Fruit fly (Drosophila melanogaster) whole organism, embryonic: ENCODE data around the gene CG18265.

Experiments
- ATbp ChIP-seq: fragments of 200-800 bp; sonication (Bioruptor generic); optimal IDR thresholded peaks from 2 replicates; lab custom pipeline; 2017; ENCODE audit warnings: missing biosample characterization, mild to moderate bottlenecking, missing genetic modification characterization, missing genetic modification reagents
- Blimp-1 ChIP-seq: fragments of 200-800 bp; sonication (Bioruptor generic); optimal IDR thresholded peaks from 3 replicates; lab custom pipeline; 2018; ENCODE audit warnings: missing biosample characterization, missing genetic modification characterization, mild to moderate bottlenecking, moderate library complexity, missing genetic modification reagents
- CG10209 ChIP-seq: fragments of 200-800 bp; sonication (Bioruptor generic); optimal IDR thresholded peaks from 3 replicates; lab custom pipeline; 2017; ENCODE audit warnings: missing biosample characterization, mild to moderate bottlenecking, missing genetic modification characterization, missing genetic modification reagents
- CG11456 ChIP-seq: fragments of 200-800 bp; sonication (Bioruptor generic); IDR thresholded peaks from 3 replicates; pipeline ENCODE4 v1.3.6; 2022; ENCODE audit warnings: missing biosample characterization, missing genetic modification characterization
- CG11504 ChIP-seq: fragments of 200-800 bp; sonication (Bioruptor generic); optimal IDR thresholded peaks from 3 replicates; lab custom pipeline; 2019; ENCODE audit warnings: missing biosample characterization, mild to moderate bottlenecking, missing genetic modification characterization, moderate library complexity
- CG12104 ChIP-seq: fragments of 200-800 bp; sonication (Bioruptor generic); optimal IDR thresholded peaks from 3 replicates; lab custom pipeline; 2016; ENCODE audit warnings: missing biosample characterization, missing genetic modification characterization
- CG14710 ChIP-seq: fragments of 200-800 bp; sonication (Bioruptor generic); optimal IDR thresholded peaks from 3 replicates; lab custom pipeline; 2019; ENCODE audit warnings: missing biosample characterization, mild to moderate bottlenecking, missing genetic modification characterization, moderate library complexity
- CG14860 ChIP-seq: fragments of 200-800 bp; sonication (Bioruptor generic); IDR thresholded peaks from 3 replicates; pipeline ENCODE4 v1.3.6; 2022; ENCODE audit warnings: missing biosample characterization, missing genetic modification characterization; ENCODE audit not compliant: partially characterized antibody
- CG15269 ChIP-seq: fragments of 200-800 bp; sonication (Bioruptor generic); optimal IDR thresholded peaks from 2 replicates; lab custom pipeline; 2018; ENCODE audit warnings: missing biosample characterization, mild to moderate bottlenecking, missing genetic modification characterization, moderate library complexity
- CG15514 ChIP-seq: fragments of 200-800 bp; sonication (Bioruptor generic); optimal IDR thresholded peaks from 3 replicates; lab custom pipeline; 2017; ENCODE audit warnings: missing biosample characterization, missing genetic modification characterization, mild to moderate bottlenecking, moderate library complexity, missing genetic modification reagents
- CG17359 ChIP-seq: fragments of 200-800 bp; sonication (Bioruptor generic); optimal IDR thresholded peaks from 3 replicates; lab custom pipeline; 2018; ENCODE audit warnings: missing biosample characterization, mild to moderate bottlenecking, missing genetic modification characterization, moderate library complexity
- CG17385 ChIP-seq: fragments of 200-800 bp; sonication (Bioruptor generic); optimal IDR thresholded peaks from 3 replicates; lab custom pipeline; 2018; ENCODE audit warnings: missing biosample characterization, mild to moderate bottlenecking, missing genetic modification characterization
- CG18599 ChIP-seq: fragments of 200-800 bp; sonication (Bioruptor generic); optimal IDR thresholded peaks from 3 replicates; lab custom pipeline; 2017; ENCODE audit warnings: missing biosample characterization, missing genetic modification characterization, mild to moderate bottlenecking, moderate library complexity, missing genetic modification reagents
- CG31388 ChIP-seq: fragments of 200-800 bp; sonication (Bioruptor generic); optimal IDR thresholded peaks from 2 replicates; lab custom pipeline; 2016; ENCODE audit warnings: missing biosample characterization, missing genetic modification characterization
- CG33557 ChIP-seq: fragments of 200-800 bp; sonication (Bioruptor generic); optimal IDR thresholded peaks from 2 replicates; lab custom pipeline; 2019; ENCODE audit warnings: missing biosample characterization, mild to moderate bottlenecking, missing genetic modification characterization, moderate library complexity
- CG4730 ChIP-seq: fragments of 200-800 bp; sonication (Bioruptor generic); IDR thresholded peaks from 2 replicates; pipeline ENCODE4 v1.3.6; 2022; ENCODE audit warnings: missing biosample characterization, missing genetic modification characterization
- CG6254 ChIP-seq: fragments of 200-800 bp; sonication (Bioruptor generic); optimal IDR thresholded peaks from 3 replicates; lab custom pipeline; 2017; ENCODE audit warnings: mild to moderate bottlenecking, missing biosample characterization, missing genetic modification reagents, missing genetic modification characterization
- CG6689 ChIP-seq: fragments of 200-800 bp; sonication (Bioruptor generic); IDR thresholded peaks from 2 replicates; pipeline ENCODE4 v1.3.6; 2022; ENCODE audit warnings: missing biosample characterization, missing genetic modification characterization
- CG6765 ChIP-seq: fragments of 200-800 bp; sonication (Bioruptor generic); optimal IDR thresholded peaks from 3 replicates; lab custom pipeline; 2017; ENCODE audit warnings: missing biosample characterization, mild to moderate bottlenecking, missing genetic modification characterization
- CG8388 ChIP-seq: fragments of 200-800 bp; sonication (Bioruptor generic); optimal IDR thresholded peaks from 2 replicates; lab custom pipeline; 2019; ENCODE audit warnings: missing biosample characterization, mild to moderate bottlenecking, missing genetic modification characterization, moderate library complexity
- CG8765 ChIP-seq: fragments of 200-800 bp; sonication (Bioruptor generic); IDR thresholded peaks from 2 replicates; pipeline ENCODE4 v1.3.6; 2022; ENCODE audit warnings: missing biosample characterization, missing genetic modification characterization
- CG8924 ChIP-seq: fragments of 200-800 bp; optimal IDR thresholded peaks from 3 replicates; lab custom pipeline; 2019; ENCODE audit warnings: missing biosample characterization, mild to moderate bottlenecking, missing genetic modification characterization, moderate library complexity
- CG9727 ChIP-seq: fragments of 200-800 bp; sonication (Bioruptor generic); optimal IDR thresholded peaks from 3 replicates; lab custom pipeline; 2017; ENCODE audit warnings: missing biosample characterization, mild to moderate bottlenecking, missing genetic modification characterization
- CoRest ChIP-seq: fragments of 200-800 bp; sonication (Bioruptor generic); optimal IDR thresholded peaks from 3 replicates; lab custom pipeline; 2018; ENCODE audit warnings: missing biosample characterization, mild to moderate bottlenecking, missing genetic modification characterization, moderate library complexity
- H2.0 ChIP-seq: fragments of 200-800 bp; sonication (Bioruptor generic); IDR thresholded peaks from 2 replicates; pipeline ENCODE4 v1.3.6; 2022; ENCODE audit warnings: missing biosample characterization, missing genetic modification characterization
- HHEX ChIP-seq: fragments of 200-800 bp; sonication (Bioruptor generic); optimal IDR thresholded peaks from 3 replicates; lab custom pipeline; 2017; ENCODE audit warnings: missing biosample characterization, mild to moderate bottlenecking, missing genetic modification characterization, missing genetic modification reagents
- Hr51 ChIP-seq, 2 experiments: fragments of 200-800 bp; sonication (Bioruptor generic); optimal IDR thresholded peaks; 2 replicates in 1 of 2; 3 replicates in 1 of 2; lab custom pipeline; 2016 to 2018; ENCODE audit warnings: missing biosample characterization in 2 of 2, missing genetic modification characterization in 2 of 2, mild to moderate bottlenecking in 1 of 2, moderate library complexity in 1 of 2
- Sox102F ChIP-seq: fragments of 200-800 bp; sonication (Bioruptor generic); optimal IDR thresholded peaks from 2 replicates; lab custom pipeline; 2018; ENCODE audit warnings: missing biosample characterization, mild to moderate bottlenecking, missing genetic modification characterization, moderate library complexity
- Sry-β ChIP-seq: fragments of 200-800 bp; sonication (Bioruptor generic); optimal IDR thresholded peaks from 2 replicates; lab custom pipeline; 2018; ENCODE audit warnings: missing biosample characterization, mild to moderate bottlenecking, missing genetic modification characterization, moderate library complexity
- Ssrp ChIP-seq: fragments of 200-800 bp; sonication (Bioruptor generic); optimal IDR thresholded peaks from 2 replicates; lab custom pipeline; 2018; ENCODE audit warnings: missing biosample characterization, mild to moderate bottlenecking, missing genetic modification characterization, moderate library complexity
- bbx ChIP-seq: fragments of 200-800 bp; sonication (Bioruptor generic); IDR thresholded peaks from 2 replicates; pipeline ENCODE4 v1.3.6; 2022; ENCODE audit warnings: missing biosample characterization, missing genetic modification characterization; ENCODE audit not compliant: partially characterized antibody
- bsh ChIP-seq, 2 experiments: fragments of 200-800 bp; sonication (Bioruptor generic); optimal IDR thresholded peaks; 2 replicates each; lab custom pipeline; 2017 to 2018; ENCODE audit warnings: mild to moderate bottlenecking in 2 of 2, missing biosample characterization in 2 of 2, missing genetic modification characterization in 2 of 2, moderate library complexity in 1 of 2
- danr ChIP-seq: fragments of 200-800 bp; sonication (Bioruptor generic); IDR thresholded peaks from 2 replicates; pipeline ENCODE4 v1.3.6; 2022; ENCODE audit warnings: missing biosample characterization, missing genetic modification characterization
- esg ChIP-seq: fragments of 200-800 bp; sonication (Bioruptor generic); conservative IDR thresholded peaks from 2 replicates; pipeline ENCODE4 v1.3.6; 2022; ENCODE audit warnings: missing biosample characterization, missing genetic modification characterization
- exex ChIP-seq: fragments of 200-800 bp; sonication (Bioruptor generic); optimal IDR thresholded peaks from 4 replicates; lab custom pipeline; 2018; ENCODE audit warnings: missing biosample characterization, mild to moderate bottlenecking, missing genetic modification characterization, moderate library complexity
- lola ChIP-seq, 3 experiments: fragments of >200 bp in 2 of 3; fragments of 200-800 bp in 1 of 3; sonication (Bioruptor generic) in 1 of 3; optimal IDR thresholded peaks; 2 replicates each; lab custom pipeline; 2017 to 2019; ENCODE audit warnings: missing biosample characterization in 3 of 3, missing genetic modification characterization in 3 of 3, mild to moderate bottlenecking in 1 of 3, moderate library complexity in 1 of 3
- nerfin-1 ChIP-seq: fragments of 200-800 bp; sonication (Bioruptor generic); optimal IDR thresholded peaks from 3 replicates; lab custom pipeline; 2019; ENCODE audit warnings: missing biosample characterization, mild to moderate bottlenecking, missing genetic modification characterization, moderate library complexity
- nmo ChIP-seq: fragments of 200-800 bp; sonication (Bioruptor generic); optimal IDR thresholded peaks from 2 replicates; lab custom pipeline; 2018; ENCODE audit warnings: missing biosample characterization, mild to moderate bottlenecking, missing genetic modification characterization, moderate library complexity
- phol ChIP-seq: fragments of 200-800 bp; sonication (Bioruptor generic); optimal IDR thresholded peaks from 3 replicates; lab custom pipeline; 2018; ENCODE audit warnings: missing biosample characterization, mild to moderate bottlenecking, missing genetic modification characterization, moderate library complexity
- pros ChIP-seq: fragments of 200-800 bp; sonication (Bioruptor generic); optimal IDR thresholded peaks from 3 replicates; lab custom pipeline; 2019; ENCODE audit warnings: missing biosample characterization, mild to moderate bottlenecking, missing genetic modification characterization, moderate library complexity
- psq ChIP-seq: fragments of 200-800 bp; sonication (Bioruptor generic); optimal IDR thresholded peaks from 2 replicates; lab custom pipeline; 2017; ENCODE audit warnings: missing biosample characterization, missing genetic modification characterization
- sens ChIP-seq: fragments of 200-800 bp; sonication (Bioruptor generic); peaks from one replicate; lab custom pipeline; 2016; ENCODE audit warnings: missing biosample characterization, missing genetic modification characterization
- seq ChIP-seq: fragments of 200-800 bp; sonication (Bioruptor generic); IDR thresholded peaks from 2 replicates; pipeline ENCODE4 v1.3.6; 2022; ENCODE audit warnings: missing biosample characterization, missing genetic modification characterization
- sim ChIP-seq: fragments of 200-800 bp; sonication (Bioruptor generic); IDR thresholded peaks from 2 replicates; pipeline ENCODE4 v1.3.6; 2022; ENCODE audit warnings: missing biosample characterization, missing genetic modification characterization
- tx ChIP-seq: fragments of 200-800 bp; sonication (Bioruptor generic); optimal IDR thresholded peaks from 2 replicates; lab custom pipeline; 2016; ENCODE audit warnings: missing biosample characterization, missing genetic modification characterization
- vvl ChIP-seq: fragments of 200-800 bp; sonication (Bioruptor generic); IDR thresholded peaks from 2 replicates; pipeline ENCODE4 v1.3.6; 2022; ENCODE audit warnings: missing biosample characterization, missing genetic modification characterization
- zf30C ChIP-seq: fragments of 200-800 bp; sonication (Bioruptor generic); optimal IDR thresholded peaks from 3 replicates; lab custom pipeline; 2018; ENCODE audit warnings: missing biosample characterization, mild to moderate bottlenecking, missing genetic modification characterization

The CG18265 gene

DNA sequence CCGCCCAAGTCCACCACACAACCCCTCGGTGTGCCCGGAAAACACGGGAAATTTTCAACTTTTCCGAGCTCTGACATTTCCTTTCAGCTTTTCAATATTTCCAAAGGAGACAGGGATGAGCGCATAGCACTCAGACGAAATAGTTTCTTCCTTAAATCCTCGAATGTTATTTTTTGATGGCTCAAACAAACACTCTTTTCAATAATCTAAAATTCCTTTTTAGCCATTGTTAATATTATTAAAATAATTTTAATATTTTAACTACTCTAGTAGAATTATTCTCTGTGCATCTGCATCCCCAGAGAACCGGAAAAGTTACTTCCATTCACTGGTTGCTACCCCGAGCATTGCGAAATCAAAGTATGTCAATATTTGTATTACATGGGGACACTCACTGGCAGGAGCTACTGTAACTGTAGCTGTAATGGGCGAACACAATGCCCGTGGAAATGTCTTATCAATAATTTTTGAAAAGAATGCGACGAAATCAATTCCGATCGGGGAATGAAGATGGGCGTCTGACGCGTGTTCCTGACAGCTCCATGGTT, 18.6 kb downstream of the CG18265 start (continued):
- TF ChIP-seq phol (tag; lab: Kevin White, UChicago) (peak; percentile 18), Ssrp (peak; percentile 40), CG17359 (tag; lab: Kevin White, UChicago) (peak; percentile 30), H2.0 (GFP tag; lab: Robert Waterston, UW) (0 out of 2 replicates have a peak, but pooled peaks have one; percentile 3), CG10209 (peak; percentile 37), CG33557 (GFP tag; lab: Kevin White, UChicago) (peak; percentile 9), HHEX (GFP tag; lab: Kevin White, UChicago) (peak; percentile 37), psq (GFP tag; lab: Kevin White, UChicago) (no peak), zf30C (GFP tag; lab: Kevin White, UChicago) (peak; percentile 42), nmo (GFP tag; lab: Kevin White, UChicago) (peak; percentile 31), CG8924 (tag; lab: Kevin White, UChicago) (peak; percentile 28), CG15269 (peak; percentile 16), CoRest (tag; lab: Kevin White, UChicago) (peak; percentile 23), exex (tag; lab: Kevin White, UChicago) (no peak), CG11456 (no peak), pros (GFP tag; lab: Kevin White, UChicago) (peak; percentile 50), CG17385 (GFP tag; lab: Kevin White, UChicago) (peak; percentile 12), ATbp (GFP tag; lab: Kevin White, UChicago) (peak; percentile 5), bsh (GFP tag; optimal IDR thresholded peaks at IDR 0.05; lab: Kevin White, UChicago) (peak in 1 of 2 experiments; percentile 57), esg (0 out of 2 replicates have a peak, but pooled peaks have one; percentile 7), lola (GFP tag; optimal IDR thresholded peaks at IDR 0.05; lab: Kevin White, UChicago) (peak in 1 of 3 experiments; percentile 18), Blimp-1 (GFP tag; lab: Kevin White, UChicago) (peak; percentile 37), tx (GFP tag; lab: Kevin White, UChicago) (no peak), CG14860 (GFP tag; lab: Robert Waterston, UW) (no peak), CG6254 (GFP tag; lab: Kevin White, UChicago) (peak; percentile 32), CG6689 (GFP tag; lab: Robert Waterston, UW) (peak; percentile 53; the same call in 1 of the 2 replicates), vvl (GFP tag; lab: Robert Waterston, UW) (0 out of 2 replicates have a peak, but pooled peaks have one; percentile 16), CG18599 (GFP tag; lab: Kevin White, UChicago) (peak; percentile 54), CG4730 (GFP tag; lab: Robert Waterston, UW) (no peak), sim (0 out of 2 replicates have a peak, but pooled peaks have one; percentile 28), CG8765 (no peak), CG6765 (no peak), sens (GFP tag; lab: Kevin White, UChicago) (peak; percentile 76), CG12104 (GFP tag; lab: Kevin White, UChicago) (no peak), CG9727 (peak; percentile 36), Hr51 (GFP tag; optimal IDR thresholded peaks at IDR 0.05; lab: Kevin White, UChicago) (peak in 1 of 2 experiments; percentile 42), CG8388 (GFP tag; lab: Kevin White, UChicago) (peak; percentile 43), bbx (GFP tag; lab: Robert Waterston, UW) (no peak), nerfin-1 (tag; lab: Kevin White, UChicago) (peak; percentile 0), CG15514 (GFP tag; lab: Kevin White, UChicago) (no peak), Sox102F (GFP tag; lab: Kevin White, UChicago) (peak; percentile 48), danr (no peak), CG31388 (no peak), Sry-β (GFP tag; lab: Kevin White, UChicago) (peak; percentile 31), CG14710 (tag; lab: Kevin White, UChicago) (peak; percentile 23), seq (GFP tag; lab: Robert Waterston, UW) (peak; percentile 42; the same call in 1 of the 2 replicates), CG11504 (tag; lab: Kevin White, UChicago) (peak; percentile 55)
